Worm (Caenorhabditis elegans) whole organism, L2 larva: ENCODE results near the gene C54H2.4.

ENCODE experiments used
- C34F6.9 ChIP-seq: fragments of 150-350 bp; optimal IDR thresholded peaks from 2 replicates; lab custom pipeline; 2014; ENCODE audit warnings: missing biosample characterization, missing genetic modification characterization
- F13H6.1 ChIP-seq: sonication (generic microtip); optimal IDR thresholded peaks from 2 replicates; lab custom pipeline; 2016; ENCODE audit warnings: missing genetic modification characterization, missing compliant biosample characterization
- R02D3.7 ChIP-seq: fragments of 150-350 bp; optimal IDR thresholded peaks from 2 replicates; lab custom pipeline; 2014; ENCODE audit warnings: missing biosample characterization, missing genetic modification characterization
- Y55F3AM.14 ChIP-seq: fragments of 200-800 bp; sonication (Bioruptor generic); optimal IDR thresholded peaks from 2 replicates; lab custom pipeline; 2018; ENCODE audit warnings: mild to moderate bottlenecking, missing genetic modification characterization, missing compliant biosample characterization
- ZK546.5 ChIP-seq: sonication (generic microtip); optimal IDR thresholded peaks from 2 replicates; lab custom pipeline; 2017; ENCODE audit warnings: missing biosample characterization, missing genetic modification characterization
- alr-1 ChIP-seq: fragments of 150-350 bp; optimal IDR thresholded peaks from 2 replicates; lab custom pipeline; 2014; ENCODE audit warnings: missing biosample characterization, missing genetic modification characterization
- aly-2 ChIP-seq: fragments of 150-350 bp; optimal IDR thresholded peaks from 2 replicates; lab custom pipeline; 2014; ENCODE audit warnings: missing biosample characterization, missing genetic modification characterization
- ama-1 ChIP-seq: fragments of 150-350 bp; optimal IDR thresholded peaks from 2 replicates; lab custom pipeline; 2018; ENCODE audit warnings: inconsistent platforms
- blmp-1 ChIP-seq: sonication (generic microtip); optimal IDR thresholded peaks from 2 replicates; lab custom pipeline; 2017; ENCODE audit warnings: missing genetic modification characterization, mild to moderate bottlenecking, missing compliant biosample characterization, antibody characterized with exemption, moderate library complexity; ENCODE audit not compliant: insufficient read depth
- ceh-16 ChIP-seq: fragments of 150-350 bp; optimal IDR thresholded peaks from 2 replicates; lab custom pipeline; 2014; ENCODE audit warnings: missing biosample characterization, missing genetic modification characterization
- ceh-82 ChIP-seq: fragments of 150-350 bp; optimal IDR thresholded peaks from 2 replicates; lab custom pipeline; 2014; ENCODE audit warnings: missing biosample characterization, missing genetic modification characterization
- crh-2 ChIP-seq: sonication (generic microtip); optimal IDR thresholded peaks from 2 replicates; lab custom pipeline; 2017; ENCODE audit warnings: missing biosample characterization, missing genetic modification characterization
- dmd-4 ChIP-seq: sonication (generic microtip); optimal IDR thresholded peaks from 2 replicates; lab custom pipeline; 2017; ENCODE audit warnings: missing biosample characterization, missing genetic modification characterization
- egl-27 ChIP-seq: sonication (generic microtip); optimal IDR thresholded peaks from 3 replicates; lab custom pipeline; 2017; ENCODE audit warnings: missing biosample characterization, missing genetic modification reagents, missing genetic modification characterization
- elt-1 ChIP-seq: fragments of 150-350 bp; optimal IDR thresholded peaks from 2 replicates; lab custom pipeline; 2014; ENCODE audit warnings: missing biosample characterization, missing genetic modification characterization
- elt-3 ChIP-seq: sonication (generic microtip); optimal IDR thresholded peaks from 2 replicates; lab custom pipeline; 2017; ENCODE audit warnings: missing biosample characterization, missing genetic modification characterization
- fos-1 ChIP-seq: fragments of 150-350 bp; optimal IDR thresholded peaks from 2 replicates; lab custom pipeline; 2014; ENCODE audit warnings: missing biosample characterization, missing genetic modification characterization
- gmeb-1 ChIP-seq: fragments of 150-350 bp; optimal IDR thresholded peaks from 2 replicates; lab custom pipeline; 2014; ENCODE audit warnings: missing biosample characterization, missing genetic modification characterization
- lin-11 ChIP-seq: fragments of 150-350 bp; sonication (generic microtip); optimal IDR thresholded peaks from 2 replicates; lab custom pipeline; 2014; ENCODE audit warnings: missing biosample characterization, missing genetic modification characterization, inconsistent platforms, mixed read lengths
- lin-13 ChIP-seq: fragments of 150-350 bp; optimal IDR thresholded peaks from 2 replicates; lab custom pipeline; 2014; ENCODE audit warnings: missing biosample characterization, missing genetic modification reagents, missing genetic modification characterization
- lin-39 ChIP-seq: fragments of 150-350 bp; optimal IDR thresholded peaks from 2 replicates; lab custom pipeline; 2014; ENCODE audit warnings: missing biosample characterization, missing genetic modification reagents, missing genetic modification characterization
- lsy-2 ChIP-seq, 2 experiments: fragments of 150-350 bp in 1 of 2; sonication (generic microtip) in 1 of 2; optimal IDR thresholded peaks; 2 replicates each; lab custom pipeline; 2014 to 2017; ENCODE audit warnings: missing biosample characterization in 2 of 2, missing genetic modification characterization in 2 of 2
- mbf-1 ChIP-seq: sonication (generic microtip); optimal IDR thresholded peaks from 2 replicates; lab custom pipeline; 2017; ENCODE audit warnings: missing biosample characterization, missing genetic modification characterization
- mdl-1 ChIP-seq, 2 experiments: fragments of 150-350 bp in 1 of 2; sonication (generic microtip) in 1 of 2; optimal IDR thresholded peaks; 2 replicates each; lab custom pipeline; 2017; ENCODE audit warnings: missing biosample characterization in 2 of 2, missing genetic modification characterization in 2 of 2
- nhr-10 ChIP-seq: sonication (generic microtip); optimal IDR thresholded peaks from 2 replicates; lab custom pipeline; 2017; ENCODE audit warnings: missing biosample characterization, missing genetic modification characterization
- nhr-11 ChIP-seq: fragments of 150-350 bp; optimal IDR thresholded peaks from 2 replicates; lab custom pipeline; 2014; ENCODE audit warnings: missing biosample characterization, missing genetic modification characterization
- nhr-12 ChIP-seq: fragments of 150-350 bp; optimal IDR thresholded peaks from 2 replicates; lab custom pipeline; 2014; ENCODE audit warnings: missing biosample characterization, missing genetic modification characterization
- nhr-129 ChIP-seq: fragments of 150-350 bp; optimal IDR thresholded peaks from 2 replicates; lab custom pipeline; 2014; ENCODE audit warnings: missing biosample characterization, missing genetic modification characterization
- nhr-21 ChIP-seq: fragments of 150-350 bp; optimal IDR thresholded peaks from 2 replicates; lab custom pipeline; 2014; ENCODE audit warnings: missing biosample characterization, missing genetic modification characterization
- nhr-23 ChIP-seq: fragments of 150-350 bp; optimal IDR thresholded peaks from 2 replicates; lab custom pipeline; 2014; ENCODE audit warnings: missing biosample characterization, missing genetic modification reagents, missing genetic modification characterization
- nhr-237 ChIP-seq: fragments of 150-350 bp; optimal IDR thresholded peaks from 2 replicates; lab custom pipeline; 2014; ENCODE audit warnings: missing biosample characterization, missing genetic modification characterization
- nhr-25 ChIP-seq: fragments of 150-350 bp; sonication (generic microtip); optimal IDR thresholded peaks from 3 replicates; lab custom pipeline; 2014; ENCODE audit warnings: missing biosample characterization, missing genetic modification characterization
- nhr-6 ChIP-seq: fragments of 150-350 bp; optimal IDR thresholded peaks from 2 replicates; lab custom pipeline; 2014; ENCODE audit warnings: missing biosample characterization, missing genetic modification characterization
- nhr-77 ChIP-seq: fragments of 150-350 bp; optimal IDR thresholded peaks from 2 replicates; lab custom pipeline; 2014; ENCODE audit warnings: missing biosample characterization, missing genetic modification characterization
- peb-1 ChIP-seq: fragments of 150-350 bp; optimal IDR thresholded peaks from 2 replicates; lab custom pipeline; 2014; ENCODE audit warnings: missing biosample characterization, missing genetic modification characterization
- sem-4 ChIP-seq: fragments of 150-350 bp; optimal IDR thresholded peaks from 2 replicates; lab custom pipeline; 2014; ENCODE audit warnings: missing biosample characterization, missing genetic modification reagents, missing genetic modification characterization
- skn-1 ChIP-seq: sonication (generic microtip); optimal IDR thresholded peaks from 2 replicates; lab custom pipeline; 2017; ENCODE audit warnings: missing biosample characterization, missing genetic modification characterization
- sma-3 ChIP-seq: sonication (generic microtip); optimal IDR thresholded peaks from 2 replicates; lab custom pipeline; 2016; ENCODE audit warnings: missing genetic modification reagents, missing genetic modification characterization, missing compliant biosample characterization
- sma-9 ChIP-seq, 2 experiments: fragments of 150-350 bp in 1 of 2; sonication (generic microtip) in 1 of 2; optimal IDR thresholded peaks; 2 replicates each; lab custom pipeline; 2014 to 2016; ENCODE audit warnings: missing genetic modification characterization in 2 of 2, mild to moderate bottlenecking in 1 of 2, missing biosample characterization in 1 of 2, missing compliant biosample characterization in 1 of 2, missing genetic modification reagents in 1 of 2, moderate library complexity in 1 of 2
- snpc-4 ChIP-seq: fragments of 150-350 bp; optimal IDR thresholded peaks from 2 replicates; lab custom pipeline; 2014; ENCODE audit warnings: missing biosample characterization, missing genetic modification characterization
- unc-39 ChIP-seq: fragments of 150-350 bp; optimal IDR thresholded peaks from 2 replicates; lab custom pipeline; 2014; ENCODE audit warnings: missing biosample characterization, missing genetic modification characterization
- unc-55 ChIP-seq: fragments of 150-350 bp; sonication (generic microtip); optimal IDR thresholded peaks from 3 replicates; lab custom pipeline; 2014; ENCODE audit warnings: missing biosample characterization, missing genetic modification reagents, missing genetic modification characterization
- unc-62 ChIP-seq: fragments of 150-350 bp; optimal IDR thresholded peaks from 2 replicates; lab custom pipeline; 2014; ENCODE audit warnings: missing biosample characterization, missing genetic modification reagents, missing genetic modification characterization
- zag-1 ChIP-seq: fragments of 150-350 bp; optimal IDR thresholded peaks from 2 replicates; lab custom pipeline; 2014; ENCODE audit warnings: missing biosample characterization, missing genetic modification characterization
- ztf-1 ChIP-seq: fragments of 200-800 bp; sonication (Bioruptor generic); conservative IDR thresholded peaks from 2 replicates; pipeline ENCODE4 v1.3.6; 2022; ENCODE audit warnings: missing genetic modification characterization, missing compliant biosample characterization
- ztf-11 ChIP-seq: sonication (generic microtip); optimal IDR thresholded peaks from 2 replicates; lab custom pipeline; 2017; ENCODE audit warnings: missing biosample characterization, missing genetic modification characterization
- ztf-4 ChIP-seq: fragments of 150-350 bp; optimal IDR thresholded peaks from 2 replicates; lab custom pipeline; 2014; ENCODE audit warnings: missing biosample characterization, missing genetic modification characterization

The C54H2.4 gene

DNA sequence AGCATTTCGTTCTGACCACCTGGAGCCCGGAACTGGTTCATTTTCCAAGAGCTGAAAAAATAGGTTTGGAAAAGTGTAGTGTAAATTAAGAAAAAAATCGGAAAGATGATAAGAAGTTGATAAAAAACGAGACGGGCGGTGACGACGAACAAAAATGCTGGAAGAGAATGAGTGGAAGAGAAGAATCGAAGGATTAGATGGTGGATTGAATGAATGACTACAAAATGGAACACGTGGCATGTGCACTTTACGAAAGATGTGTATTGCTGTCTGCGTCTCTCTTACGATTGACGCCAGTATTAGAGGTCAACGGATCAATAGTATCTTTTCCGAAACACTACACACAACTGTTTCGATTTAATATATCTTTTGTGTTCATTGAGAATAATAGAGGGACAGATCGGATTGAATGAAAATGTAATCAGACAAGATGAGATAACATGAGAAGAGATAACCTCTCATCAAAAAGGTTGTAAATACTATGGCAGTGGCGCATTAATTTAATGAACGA is 10.2 kb upstream of the C54H2.4 start, which contains the start of gene sft-4:
Gene sft-4 (minus strand): TSS at position 51 of the 511 bp plus-strand sequence.
- TF ChIP-seq nhr-25 (tag; lab: Kevin White, UChicago) (peak; percentile 2), blmp-1 (no peak), mdl-1 (tag; optimal IDR thresholded peaks at IDR 0.05; lab: Kevin White, UChicago) (peak; percentile 11 to 21), ztf-1 (GFP tag; lab: Robert Waterston, UW) (no peak), Y55F3AM.14 (no peak), fos-1 (tag; lab: Kevin White, UChicago) (peak; percentile 40), sma-9 (GFP tag; optimal IDR thresholded peaks at IDR 0.05; lab: Kevin White, UChicago) (peak; percentile 86), sma-9 (tag; optimal IDR thresholded peaks at IDR 0.05; lab: Kevin White, UChicago) (no peak), nhr-129 (tag; lab: Kevin White, UChicago) (peak; percentile 75), snpc-4 (tag; lab: Kevin White, UChicago) (no peak), zag-1 (tag; lab: Kevin White, UChicago) (no peak), sma-3 (GFP tag; lab: Kevin White, UChicago) (peak; percentile 35), crh-2 (tag; lab: Kevin White, UChicago) (peak; percentile 92), C34F6.9 (tag; lab: Kevin White, UChicago) (peak; percentile 58), nhr-21 (tag; lab: Kevin White, UChicago) (peak; percentile 83), gmeb-1 (peak; percentile 1), lsy-2 (tag; optimal IDR thresholded peaks at IDR 0.05; lab: Kevin White, UChicago) (peak in 1 of 2 experiments; percentile 67), nhr-6 (tag; lab: Kevin White, UChicago) (peak; percentile 33), F13H6.1 (tag; lab: Kevin White, UChicago) (peak; percentile 59), lin-13 (GFP tag; lab: Kevin White, UChicago) (peak; percentile 25), nhr-237 (tag; lab: Kevin White, UChicago) (no peak)
- TF ChIP-seq, all 48 proteins: peak for 14

DNA sequence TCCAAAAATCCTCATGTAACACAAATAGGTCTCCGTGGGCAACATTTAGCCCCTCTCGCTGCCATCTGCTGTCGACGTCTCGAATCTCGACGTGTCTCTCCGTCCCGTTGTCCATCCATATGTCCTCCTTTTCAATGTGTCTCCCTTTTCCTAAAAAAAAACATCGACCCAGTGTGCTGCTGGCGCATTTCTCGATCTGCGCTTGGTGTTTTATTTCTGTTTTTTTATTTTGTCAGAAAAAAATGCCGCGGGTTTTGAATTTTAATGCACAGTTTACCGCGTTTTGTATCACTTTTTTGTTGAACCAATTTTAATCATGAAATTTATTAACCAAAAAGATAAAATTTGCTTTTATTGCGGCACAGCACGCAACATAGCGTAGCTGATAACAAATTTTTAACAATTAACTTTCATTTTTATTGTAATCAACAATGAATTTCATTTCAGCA is 5.3 kb upstream of the C54H2.4 start:
- TF ChIP-seq nhr-10 (tag; lab: Kevin White, UChicago) (no peak), Y55F3AM.14 (no peak), fos-1 (tag; lab: Kevin White, UChicago) (peak; percentile 11), lin-13 (GFP tag; lab: Kevin White, UChicago) (peak; percentile 61), aly-2 (tag; lab: Kevin White, UChicago) (no peak), nhr-237 (tag; lab: Kevin White, UChicago) (no peak), ama-1 (lab: Kevin White, UChicago) (no peak), mdl-1 (tag; optimal IDR thresholded peaks at IDR 0.05; lab: Kevin White, UChicago) (peak in 1 of 2 experiments; percentile 24), dmd-4 (tag; lab: Kevin White, UChicago) (no peak), sma-3 (GFP tag; lab: Kevin White, UChicago) (peak; percentile 35), crh-2 (tag; lab: Kevin White, UChicago) (peak; percentile 50), sem-4 (tag; lab: Kevin White, UChicago) (peak; percentile 37), nhr-6 (tag; lab: Kevin White, UChicago) (peak; percentile 9), alr-1 (tag; lab: Kevin White, UChicago) (no peak), sma-9 (GFP tag; optimal IDR thresholded peaks at IDR 0.05; lab: Kevin White, UChicago) (peak; percentile 68), sma-9 (tag; optimal IDR thresholded peaks at IDR 0.05; lab: Kevin White, UChicago) (no peak), ztf-1 (GFP tag; lab: Robert Waterston, UW) (no peak), egl-27 (tag; lab: Kevin White, UChicago) (peak; percentile 26), elt-1 (tag; lab: Kevin White, UChicago) (no peak), lin-39 (tag; lab: Kevin White, UChicago) (no peak), nhr-129 (tag; lab: Kevin White, UChicago) (peak; percentile 81), elt-3 (no peak), ceh-16 (tag; lab: Kevin White, UChicago) (no peak), lin-11 (tag; lab: Kevin White, UChicago) (peak; percentile 25), R02D3.7 (no peak), unc-55 (GFP tag; lab: Kevin White, UChicago) (peak; percentile 71), nhr-12 (tag; lab: Kevin White, UChicago) (no peak), blmp-1 (no peak), unc-39 (tag; lab: Kevin White, UChicago) (no peak), F13H6.1 (tag; lab: Kevin White, UChicago) (peak; percentile 62), nhr-23 (tag; lab: Kevin White, UChicago) (no peak), nhr-21 (tag; lab: Kevin White, UChicago) (peak; percentile 40), unc-62 (GFP tag; lab: Kevin White, UChicago) (no peak), snpc-4 (tag; lab: Kevin White, UChicago) (no peak), C34F6.9 (tag; lab: Kevin White, UChicago) (peak; percentile 51), lsy-2 (tag; optimal IDR thresholded peaks at IDR 0.05; lab: Kevin White, UChicago) (peak; percentile 6 to 76), ceh-82 (no peak), nhr-77 (tag; lab: Kevin White, UChicago) (no peak), ztf-11 (no peak), gmeb-1 (peak; percentile 25), nhr-11 (tag; lab: Kevin White, UChicago) (no peak), zag-1 (tag; lab: Kevin White, UChicago) (peak; percentile 2), mbf-1 (tag; lab: Kevin White, UChicago) (no peak), peb-1 (tag; lab: Kevin White, UChicago) (no peak), ZK546.5 (tag; lab: Kevin White, UChicago) (no peak), nhr-25 (tag; lab: Kevin White, UChicago) (peak; percentile 18), skn-1 (tag; lab: Kevin White, UChicago) (no peak), ztf-4 (tag; lab: Kevin White, UChicago) (no peak)
